Worm (Caenorhabditis elegans) whole organism, young adult: ENCODE data around the gene T22D1.8.

Source experiments
- B0019.2 ChIP-seq: fragments of 200-800 bp; sonication (Bioruptor generic); conservative IDR thresholded peaks from 2 replicates; pipeline ENCODE4 v1.3.6; 2022; ENCODE audit warnings: missing genetic modification reagents, missing genetic modification characterization, missing compliant biosample characterization
- C06A6.2 ChIP-seq: fragments of 200-800 bp; sonication (Bioruptor generic); conservative IDR thresholded peaks from 2 replicates; pipeline ENCODE4 v1.3.6; 2022; ENCODE audit warnings: missing genetic modification characterization, missing compliant biosample characterization
- D2030.7 ChIP-seq: fragments of 200-800 bp; sonication (Bioruptor generic); IDR thresholded peaks from 2 replicates; pipeline ENCODE4 v1.3.6; 2022; ENCODE audit warnings: missing genetic modification reagents, missing genetic modification characterization, missing compliant biosample characterization
- F10E7.11 ChIP-seq: sonication (generic microtip); optimal IDR thresholded peaks from 2 replicates; lab custom pipeline; 2017; ENCODE audit warnings: mild to moderate bottlenecking, missing genetic modification characterization, moderate library complexity, missing compliant biosample characterization
- F23B12.7 ChIP-seq: sonication (generic microtip); optimal IDR thresholded peaks from 2 replicates; lab custom pipeline; 2017; ENCODE audit warnings: missing genetic modification characterization, mild to moderate bottlenecking, missing compliant biosample characterization, antibody characterized with exemption, moderate library complexity; ENCODE audit not compliant: insufficient read depth
- F49E8.2 ChIP-seq: sonication (generic microtip); optimal IDR thresholded peaks from 3 replicates; lab custom pipeline; 2017; ENCODE audit warnings: missing genetic modification characterization, mild to moderate bottlenecking, missing compliant biosample characterization, antibody characterized with exemption, moderate library complexity; ENCODE audit not compliant: insufficient read depth
- F55B11.4 ChIP-seq: sonication (generic microtip); optimal IDR thresholded peaks from 2 replicates; lab custom pipeline; 2016; ENCODE audit warnings: missing compliant biosample characterization, missing genetic modification characterization, borderline replicate concordance; ENCODE audit not compliant: insufficient read depth
- T26A5.8 ChIP-seq: sonication (generic microtip); optimal IDR thresholded peaks from 2 replicates; lab custom pipeline; 2016; ENCODE audit warnings: missing genetic modification characterization, missing compliant biosample characterization
- Y53F4B.3 ChIP-seq: fragments of 200-800 bp; sonication (Bioruptor generic); IDR thresholded peaks from 2 replicates; pipeline ENCODE4 v1.3.6; 2022; ENCODE audit warnings: missing genetic modification reagents, missing genetic modification characterization, missing compliant biosample characterization
- Y53G8AR.9 ChIP-seq: fragments of 200-800 bp; sonication (Bioruptor generic); conservative IDR thresholded peaks from 2 replicates; pipeline ENCODE4 v1.3.6; 2022; ENCODE audit warnings: missing genetic modification reagents, missing genetic modification characterization, missing compliant biosample characterization
- Y95B8A.8 ChIP-seq: fragments of 200-800 bp; sonication (Bioruptor generic); IDR thresholded peaks from 2 replicates; pipeline ENCODE4 v1.3.6; 2022; ENCODE audit warnings: missing genetic modification reagents, missing genetic modification characterization, missing compliant biosample characterization
- ZK185.1 ChIP-seq: sonication (generic microtip); optimal IDR thresholded peaks from 2 replicates; lab custom pipeline; 2016; ENCODE audit warnings: mild to moderate bottlenecking, missing genetic modification characterization, missing compliant biosample characterization; ENCODE audit not compliant: poor library complexity, severe bottlenecking
- ama-1 ChIP-seq, 3 experiments: fragments of 150-350 bp in 1 of 3; sonication (generic microtip) in 2 of 3; optimal IDR thresholded peaks; 2 replicates each; lab custom pipeline; 2014 to 2018; ENCODE audit warnings: missing biosample characterization in 2 of 3, missing genetic modification characterization in 2 of 3, missing genetic modification reagents in 2 of 3
- aptf-3 ChIP-seq: fragments of 200-800 bp; sonication (Bioruptor generic); IDR thresholded peaks from 2 replicates; pipeline ENCODE4 v1.3.6; 2022; ENCODE audit warnings: missing genetic modification characterization, missing compliant biosample characterization
- ccch-3 ChIP-seq: fragments of 200-800 bp; sonication (Bioruptor generic); optimal IDR thresholded peaks from 2 replicates; lab custom pipeline; 2018; ENCODE audit warnings: mild to moderate bottlenecking, missing genetic modification characterization, missing compliant biosample characterization
- ceh-100 ChIP-seq: fragments of 200-800 bp; sonication (Bioruptor generic); IDR thresholded peaks from 2 replicates; pipeline ENCODE4 v1.3.6; 2022; ENCODE audit warnings: missing genetic modification reagents, missing genetic modification characterization, missing compliant biosample characterization
- ceh-79 ChIP-seq: sonication (generic microtip); optimal IDR thresholded peaks from 2 replicates; lab custom pipeline; 2017; ENCODE audit warnings: mild to moderate bottlenecking, missing genetic modification characterization, missing compliant biosample characterization
- efl-1 ChIP-seq: fragments of 150-350 bp; optimal IDR thresholded peaks from 2 replicates; lab custom pipeline; 2014; ENCODE audit warnings: missing biosample characterization, missing genetic modification reagents, missing genetic modification characterization
- egl-44 ChIP-seq: fragments of 200-800 bp; sonication (Bioruptor generic); IDR thresholded peaks from 2 replicates; pipeline ENCODE4 v1.3.6; 2022; ENCODE audit warnings: missing genetic modification reagents, missing genetic modification characterization, missing compliant biosample characterization
- egrh-3 ChIP-seq: fragments of 200-800 bp; sonication (Bioruptor generic); IDR thresholded peaks from 2 replicates; pipeline ENCODE4 v1.3.6; 2022; ENCODE audit warnings: missing genetic modification reagents, missing genetic modification characterization, missing compliant biosample characterization
- him-1 ChIP-seq: sonication (generic microtip); optimal IDR thresholded peaks from 2 replicates; lab custom pipeline; 2016; ENCODE audit warnings: missing genotype, missing genetic modification reagents, missing genetic modification characterization, missing compliant biosample characterization
- hlh-12 ChIP-seq: sonication (generic microtip); optimal IDR thresholded peaks from 2 replicates; lab custom pipeline; 2016; ENCODE audit warnings: missing genetic modification characterization, missing compliant biosample characterization
- hmg-1.2 ChIP-seq: fragments of 200-800 bp; sonication (Bioruptor generic); IDR thresholded peaks from 2 replicates; pipeline ENCODE4 v1.3.6; 2022; ENCODE audit warnings: missing genetic modification reagents, missing genetic modification characterization, missing compliant biosample characterization
- hrde-1 ChIP-seq: sonication (generic microtip); optimal IDR thresholded peaks from 2 replicates; lab custom pipeline; 2016; ENCODE audit warnings: missing genetic modification characterization, mild to moderate bottlenecking, missing compliant biosample characterization, moderate library complexity, missing genotype, missing genetic modification reagents, borderline replicate concordance
- lin-26 ChIP-seq: fragments of 200-800 bp; sonication (Bioruptor generic); IDR thresholded peaks from 2 replicates; pipeline ENCODE4 v1.3.6; 2022; ENCODE audit warnings: missing genetic modification reagents, missing genetic modification characterization, missing compliant biosample characterization
- lin-35 ChIP-seq, 3 experiments: fragments of 150-350 bp in 2 of 3; sonication (generic microtip) in 1 of 3; optimal IDR thresholded peaks; 2 replicates each; lab custom pipeline; 2014 to 2018; ENCODE audit warnings: missing biosample characterization in 3 of 3, missing genetic modification characterization in 3 of 3, missing genetic modification reagents in 3 of 3
- lin-40 ChIP-seq: sonication (generic microtip); optimal IDR thresholded peaks from 2 replicates; lab custom pipeline; 2016; ENCODE audit warnings: missing genetic modification characterization, mild to moderate bottlenecking, missing compliant biosample characterization, missing genotype, missing genetic modification reagents
- lin-54 ChIP-seq: fragments of 200-800 bp; sonication (Bioruptor generic); optimal IDR thresholded peaks from 2 replicates; lab custom pipeline; 2018; ENCODE audit warnings: mild to moderate bottlenecking, missing genetic modification characterization, missing compliant biosample characterization
- lir-1 ChIP-seq: fragments of 200-800 bp; sonication (Bioruptor generic); conservative IDR thresholded peaks from 2 replicates; pipeline ENCODE4 v1.3.6; 2022; ENCODE audit warnings: missing genetic modification reagents, missing genetic modification characterization, missing compliant biosample characterization
- madf-10 ChIP-seq: sonication (generic microtip); optimal IDR thresholded peaks from 2 replicates; lab custom pipeline; 2016; ENCODE audit warnings: mild to moderate bottlenecking, missing genetic modification characterization, missing compliant biosample characterization
- madf-3 ChIP-seq: fragments of 200-800 bp; sonication (Bioruptor generic); IDR thresholded peaks from 2 replicates; pipeline ENCODE4 v1.3.6; 2022; ENCODE audit warnings: missing genetic modification reagents, missing genetic modification characterization, missing compliant biosample characterization
- madf-6 ChIP-seq: fragments of 200-800 bp; sonication (Bioruptor generic); IDR thresholded peaks from 2 replicates; pipeline ENCODE4 v1.3.6; 2022; ENCODE audit warnings: missing genetic modification reagents, missing genetic modification characterization, missing compliant biosample characterization
- nfyb-1 ChIP-seq: fragments of 200-800 bp; sonication (Bioruptor generic); IDR thresholded peaks from 2 replicates; pipeline ENCODE4 v1.3.6; 2022; ENCODE audit warnings: missing genetic modification reagents, missing genetic modification characterization, missing compliant biosample characterization
- nhr-179 ChIP-seq: sonication (generic microtip); optimal IDR thresholded peaks from 2 replicates; lab custom pipeline; 2016; ENCODE audit warnings: mild to moderate bottlenecking, missing genetic modification characterization, missing compliant biosample characterization
- pbrm-1 ChIP-seq: fragments of 200-800 bp; sonication (Bioruptor generic); IDR thresholded peaks from 2 replicates; pipeline ENCODE4 v1.3.6; 2022; ENCODE audit warnings: missing genetic modification reagents, missing genetic modification characterization, missing compliant biosample characterization
- rcor-1 ChIP-seq: fragments of 200-800 bp; sonication (Bioruptor generic); IDR thresholded peaks from 2 replicates; pipeline ENCODE4 v1.3.6; 2022; ENCODE audit warnings: missing genetic modification reagents, missing genetic modification characterization, missing compliant biosample characterization
- rpc-1 ChIP-seq, 2 experiments: fragments of 150-350 bp in 1 of 2; sonication (generic microtip) in 1 of 2; optimal IDR thresholded peaks; 2 replicates each; lab custom pipeline; 2014 to 2018; ENCODE audit warnings: missing biosample characterization in 1 of 2, missing genetic modification characterization in 1 of 2, missing genetic modification reagents in 1 of 2, missing genotype in 1 of 2
- snpc-1.1 ChIP-seq: sonication (generic microtip); optimal IDR thresholded peaks from 2 replicates; lab custom pipeline; 2017; ENCODE audit warnings: missing genetic modification characterization, mild to moderate bottlenecking, missing compliant biosample characterization, antibody characterized with exemption, moderate library complexity, missing genotype, missing genetic modification reagents; ENCODE audit not compliant: insufficient read depth
- snpc-1.3 ChIP-seq: sonication (generic microtip); optimal IDR thresholded peaks from 2 replicates; lab custom pipeline; 2017; ENCODE audit warnings: missing genetic modification characterization, mild to moderate bottlenecking, missing compliant biosample characterization, antibody characterized with exemption, moderate library complexity, missing genotype, missing genetic modification reagents; ENCODE audit not compliant: insufficient read depth
- snpc-4 ChIP-seq, 5 experiments: fragments of 150-350 bp in 1 of 5; sonication (generic microtip) in 4 of 5; optimal IDR thresholded peaks; 2 replicates each; lab custom pipeline; 2014 to 2018; ENCODE audit warnings: missing genetic modification characterization in 5 of 5, missing biosample characterization in 3 of 5, antibody characterized with exemption in 2 of 5, mild to moderate bottlenecking in 2 of 5, missing compliant biosample characterization in 2 of 5, missing genotype in 2 of 5, moderate library complexity in 2 of 5, missing genetic modification reagents in 1 of 5
- tlf-1 ChIP-seq: fragments of 200-800 bp; sonication (Bioruptor generic); optimal IDR thresholded peaks from 2 replicates; lab custom pipeline; 2018; ENCODE audit warnings: mild to moderate bottlenecking, missing genetic modification characterization, missing compliant biosample characterization
- xnd-1 ChIP-seq: sonication (generic microtip); optimal IDR thresholded peaks from 2 replicates; lab custom pipeline; 2016; ENCODE audit warnings: missing genotype, missing genetic modification reagents, missing genetic modification characterization, missing compliant biosample characterization
- zim-3 ChIP-seq: sonication (generic microtip); optimal IDR thresholded peaks from 2 replicates; lab custom pipeline; 2017; ENCODE audit warnings: mild to moderate bottlenecking, missing genetic modification characterization, moderate library complexity, missing compliant biosample characterization
- ztf-28 ChIP-seq: fragments of 200-800 bp; sonication (Bioruptor generic); IDR thresholded peaks from 2 replicates; pipeline ENCODE4 v1.3.6; 2022; ENCODE audit warnings: missing genetic modification reagents, missing genetic modification characterization, missing compliant biosample characterization

The T22D1.8 gene

DNA sequence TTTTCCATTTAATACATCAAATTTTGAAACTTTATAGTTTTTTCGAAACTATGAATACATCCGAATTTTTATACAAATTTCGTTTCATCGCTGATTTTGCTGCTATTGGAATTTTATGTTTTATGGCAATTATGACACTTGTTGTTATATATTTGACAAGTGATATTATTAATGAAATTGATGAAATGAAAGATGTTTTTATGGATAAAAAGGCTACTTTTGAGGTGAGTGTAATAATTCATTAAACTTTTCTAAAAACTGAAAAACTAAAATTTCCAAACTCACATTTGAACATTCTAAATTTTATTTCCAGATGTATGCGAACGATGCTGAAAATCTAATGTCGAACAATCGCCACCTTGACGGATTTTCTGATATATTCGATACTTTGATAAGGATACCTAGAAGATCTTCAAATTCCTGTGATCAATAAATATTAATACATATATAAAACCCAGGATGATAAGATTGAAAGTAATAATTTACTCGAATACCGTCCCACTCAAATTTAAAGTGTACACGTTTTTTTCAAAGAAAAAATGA, at the start of gene T22D1.8, which contains the start of gene T22D1.17 (continued):
- peak; percentile 59; the same call in 1 of the 2 replicates for TF ChIP-seq pbrm-1 (GFP tag; lab: Robert Waterston, UW)
- peak; percentile 62; the same call in 1 of the 2 replicates for TF ChIP-seq lin-26 (GFP tag; lab: Robert Waterston, UW)
- TF ChIP-seq rcor-1 (GFP tag; lab: Robert Waterston, UW): 0 out of 2 replicates have a peak, but pooled peaks have one; percentile 32
- TF ChIP-seq tlf-1: peak; percentile 33
- no peak for TF ChIP-seq zim-3 (tag; lab: Kevin White, UChicago)
- TF ChIP-seq madf-10 (tag; lab: Kevin White, UChicago): no peak
- no peak for TF ChIP-seq C06A6.2
- TF ChIP-seq lin-54 (GFP tag; lab: Kevin White, UChicago): peak; percentile 60
- TF ChIP-seq hrde-1: peak; percentile 63
- no peak for TF ChIP-seq B0019.2 (GFP tag; lab: Robert Waterston, UW)
- TF ChIP-seq Y95B8A.8: peak; percentile 61; the same call in 1 of the 2 replicates
- TF ChIP-seq ztf-28: no peak
- peak; percentile 9; the same call in 1 of the 2 replicates for TF ChIP-seq ceh-100 (GFP tag; lab: Robert Waterston, UW)
- no peak for TF ChIP-seq F10E7.11 (tag; lab: Kevin White, UChicago)
- TF ChIP-seq nfyb-1 (GFP tag; lab: Robert Waterston, UW): peak; percentile 71
- TF ChIP-seq F49E8.2 (tag; lab: Kevin White, UChicago): peak; percentile 70
- TF ChIP-seq lin-35 (GFP tag; optimal IDR thresholded peaks at IDR 0.05; lab: Kevin White, UChicago): peak in 1 of 3 experiments; percentile 10
- no peak for TF ChIP-seq ceh-79
- no peak for TF ChIP-seq nhr-179 (tag; lab: Kevin White, UChicago)
- TF ChIP-seq madf-6: peak; percentile 76
- TF ChIP-seq hlh-12: no peak
- TF ChIP-seq ama-1 (optimal IDR thresholded peaks at IDR 0.05; lab: Kevin White, UChicago): no peak
- peak; percentile 11 to 63 for TF ChIP-seq ama-1 (GFP tag; optimal IDR thresholded peaks at IDR 0.05; lab: Kevin White, UChicago)
- no peak for TF ChIP-seq aptf-3
- TF ChIP-seq snpc-1.1 (tag; lab: Kevin White, UChicago): no peak
- no peak for TF ChIP-seq lin-40 (tag; lab: Kevin White, UChicago)
- TF ChIP-seq snpc-4 (GFP tag; optimal IDR thresholded peaks at IDR 0.05; lab: Kevin White, UChicago): no peak
- TF ChIP-seq snpc-4 (tag; optimal IDR thresholded peaks at IDR 0.05; lab: Kevin White, UChicago): peak in 1 of 4 experiments; percentile 60
- no peak for TF ChIP-seq T26A5.8
- TF ChIP-seq him-1 (tag; lab: Kevin White, UChicago): no peak

DNA sequence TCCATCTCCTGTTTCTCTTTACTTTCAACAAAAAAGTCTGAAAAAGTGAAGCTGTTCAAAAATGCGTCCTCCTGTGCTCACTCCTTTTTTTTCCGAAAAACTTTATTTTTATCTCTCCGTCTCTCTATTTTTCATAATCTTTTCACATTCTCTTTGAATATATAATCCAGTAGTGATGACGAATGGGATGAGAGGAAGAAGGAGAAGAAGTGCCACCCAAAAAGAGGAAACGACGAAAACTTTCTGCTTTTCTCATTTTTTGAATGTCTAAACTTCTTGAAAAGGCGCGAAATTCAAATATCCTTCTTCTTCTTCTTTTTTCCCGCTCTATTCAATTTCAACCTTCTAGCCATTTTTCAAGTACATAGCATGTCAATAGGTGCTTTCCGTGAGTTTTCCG, 48.5 kb upstream of the T22D1.8 start:
- TF ChIP-seq Y53G8AR.9: no peak

DNA sequence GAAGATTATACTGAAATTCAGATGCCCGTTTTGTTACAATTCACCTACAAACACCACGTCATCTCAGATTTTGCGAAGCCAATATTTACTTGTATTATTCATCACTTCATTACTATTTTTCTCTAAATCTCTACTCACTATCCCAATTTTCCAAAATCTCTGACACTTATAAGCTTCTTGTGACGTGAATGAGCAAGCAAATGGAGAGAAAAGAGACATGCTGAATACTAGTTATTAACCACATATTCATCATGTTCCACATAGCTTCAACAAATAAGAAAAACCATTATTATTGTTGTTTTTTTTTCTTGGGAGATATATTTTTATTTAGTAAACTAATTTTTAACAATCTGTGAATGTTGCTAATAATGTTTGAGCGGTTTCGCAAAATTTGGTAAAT, 45.1 kb upstream of the T22D1.8 start:
- TF ChIP-seq xnd-1 (tag; lab: Kevin White, UChicago) (no peak), snpc-1.3 (tag; lab: Kevin White, UChicago) (no peak), egl-44 (no peak), madf-3 (no peak), hlh-12 (no peak), hmg-1.2 (no peak), ceh-79 (no peak), lir-1 (GFP tag; lab: Robert Waterston, UW) (no peak), F23B12.7 (tag; lab: Kevin White, UChicago) (no peak), ZK185.1 (no peak), efl-1 (no peak), rpc-1 (optimal IDR thresholded peaks at IDR 0.05; lab: Kevin White, UChicago) (no peak), rpc-1 (tag; optimal IDR thresholded peaks at IDR 0.05; lab: Kevin White, UChicago) (no peak), egrh-3 (GFP tag; lab: Robert Waterston, UW) (no peak), Y53F4B.3 (GFP tag; lab: Robert Waterston, UW) (no peak), F55B11.4 (tag; lab: Kevin White, UChicago) (no peak), ceh-100 (GFP tag; lab: Robert Waterston, UW) (no peak), D2030.7 (GFP tag; lab: Robert Waterston, UW) (no peak), ccch-3 (no peak)
